Fruit fly (Drosophila melanogaster) whole organism, embryonic: ENCODE results near the gene dyl.
A peak's percentile ranks its signal among the peaks of the same experiment; 100 is the strongest.

ENCODE experiments used
- Aef1 ChIP-seq: fragments of 200-800 bp; sonication (Bioruptor generic); IDR thresholded peaks from 3 replicates; pipeline ENCODE4 v1.3.6; 2022; ENCODE audit warnings: missing biosample characterization, missing genetic modification characterization
- CG10209 ChIP-seq: fragments of 200-800 bp; sonication (Bioruptor generic); optimal IDR thresholded peaks from 3 replicates; lab custom pipeline; 2017; ENCODE audit warnings: missing biosample characterization, mild to moderate bottlenecking, missing genetic modification characterization, missing genetic modification reagents
- CG10267 ChIP-seq: fragments of 200-800 bp; sonication (Bioruptor generic); optimal IDR thresholded peaks from 2 replicates; lab custom pipeline; 2018; ENCODE audit warnings: missing biosample characterization, mild to moderate bottlenecking, missing genetic modification characterization, moderate library complexity
- CG10462 ChIP-seq: fragments of 200-800 bp; sonication (Bioruptor generic); optimal IDR thresholded peaks from 2 replicates; lab custom pipeline; 2016; ENCODE audit warnings: missing biosample characterization, missing genetic modification characterization
- CG12659 ChIP-seq: fragments of 200-800 bp; sonication (Bioruptor generic); optimal IDR thresholded peaks from 3 replicates; lab custom pipeline; 2017; ENCODE audit warnings: mild to moderate bottlenecking, missing biosample characterization, missing genetic modification reagents, missing genetic modification characterization
- CG12769 ChIP-seq: fragments of 200-800 bp; sonication (Bioruptor generic); optimal IDR thresholded peaks from 2 replicates; lab custom pipeline; 2019; ENCODE audit warnings: missing biosample characterization, mild to moderate bottlenecking, missing genetic modification characterization, moderate library complexity
- CG16779 ChIP-seq: fragments of 200-800 bp; sonication (Bioruptor generic); IDR thresholded peaks from 2 replicates; pipeline ENCODE4 v1.3.6; 2022; ENCODE audit warnings: missing biosample characterization, missing genetic modification characterization
- CG16863 ChIP-seq: fragments of 200-800 bp; sonication (Bioruptor generic); optimal IDR thresholded peaks from 3 replicates; lab custom pipeline; 2016; ENCODE audit warnings: missing biosample characterization, missing genetic modification characterization
- CG17802 ChIP-seq: fragments of 200-800 bp; sonication (Bioruptor generic); optimal IDR thresholded peaks from 2 replicates; lab custom pipeline; 2018; ENCODE audit warnings: missing biosample characterization, mild to moderate bottlenecking, missing genetic modification characterization, moderate library complexity
- CG2199 ChIP-seq: fragments of 200-800 bp; sonication (Bioruptor generic); IDR thresholded peaks from 3 replicates; pipeline ENCODE4 v1.3.6; 2022; ENCODE audit warnings: missing biosample characterization, missing genetic modification characterization
- CG2678 ChIP-seq: fragments of 200-800 bp; sonication (Bioruptor generic); optimal IDR thresholded peaks from 3 replicates; lab custom pipeline; 2019; ENCODE audit warnings: missing biosample characterization, mild to moderate bottlenecking, missing genetic modification characterization, moderate library complexity
- CG31365 ChIP-seq: fragments of 200-800 bp; sonication (Bioruptor generic); optimal IDR thresholded peaks from 2 replicates; lab custom pipeline; 2018; ENCODE audit warnings: missing biosample characterization, mild to moderate bottlenecking, missing genetic modification characterization
- CG32532 ChIP-seq: fragments of 200-800 bp; sonication (Bioruptor generic); IDR thresholded peaks from 2 replicates; pipeline ENCODE4 v1.3.6; 2022; ENCODE audit warnings: missing biosample characterization, missing genetic modification characterization
- CG3407 ChIP-seq: fragments of 200-800 bp; sonication (Bioruptor generic); optimal IDR thresholded peaks from 2 replicates; lab custom pipeline; 2018; ENCODE audit warnings: missing biosample characterization, mild to moderate bottlenecking, missing genetic modification characterization
- CG4617 ChIP-seq: fragments of 200-800 bp; sonication (Bioruptor generic); optimal IDR thresholded peaks from 3 replicates; lab custom pipeline; 2016; ENCODE audit warnings: missing biosample characterization, missing genetic modification characterization, borderline replicate concordance
- CG6683 ChIP-seq: fragments of 200-800 bp; sonication (Bioruptor generic); optimal IDR thresholded peaks from 2 replicates; lab custom pipeline; 2017; ENCODE audit warnings: missing biosample characterization, mild to moderate bottlenecking, missing genetic modification characterization, missing genetic modification reagents
- CG6689 ChIP-seq: fragments of 200-800 bp; sonication (Bioruptor generic); IDR thresholded peaks from 2 replicates; pipeline ENCODE4 v1.3.6; 2022; ENCODE audit warnings: missing biosample characterization, missing genetic modification characterization
- CG9727 ChIP-seq: fragments of 200-800 bp; sonication (Bioruptor generic); optimal IDR thresholded peaks from 3 replicates; lab custom pipeline; 2017; ENCODE audit warnings: missing biosample characterization, mild to moderate bottlenecking, missing genetic modification characterization
- CG9817 ChIP-seq: fragments of 200-800 bp; sonication (Bioruptor generic); optimal IDR thresholded peaks from 2 replicates; lab custom pipeline; 2018; ENCODE audit warnings: missing biosample characterization, mild to moderate bottlenecking, missing genetic modification characterization, moderate library complexity
- Chrac-16 ChIP-seq: fragments of 200-800 bp; sonication (Bioruptor generic); optimal IDR thresholded peaks from 3 replicates; lab custom pipeline; 2016; ENCODE audit warnings: missing biosample characterization, missing genetic modification characterization
- D ChIP-seq, 2 experiments: fragments of 200-800 bp in 1 of 2; fragments of >200 bp in 1 of 2; sonication (Bioruptor generic) in 1 of 2; optimal IDR thresholded peaks; 2 replicates in 1 of 2; 3 replicates in 1 of 2; lab custom pipeline; 2017; ENCODE audit warnings: mild to moderate bottlenecking in 1 of 2, missing biosample characterization in 1 of 2, missing genetic modification characterization in 1 of 2, missing genetic modification reagents in 1 of 2
- Doc3 ChIP-seq: fragments of 200-800 bp; sonication (Bioruptor generic); IDR thresholded peaks from 3 replicates; pipeline ENCODE4 v1.3.6; 2022; ENCODE audit warnings: missing biosample characterization, missing genetic modification characterization; ENCODE audit not compliant: partially characterized antibody
- Drgx ChIP-seq: fragments of 200-800 bp; sonication (Bioruptor generic); IDR thresholded peaks from 2 replicates; pipeline ENCODE4 v1.3.6; 2022; ENCODE audit warnings: missing biosample characterization, missing genetic modification characterization
- Eip74EF ChIP-seq, 2 experiments: fragments of 200-800 bp in 1 of 2; fragments of >200 bp in 1 of 2; sonication (Bioruptor generic) in 1 of 2; optimal IDR thresholded peaks; 2 replicates each; lab custom pipeline; 2017 to 2019; ENCODE audit warnings: missing biosample characterization in 2 of 2, missing genetic modification characterization in 2 of 2, mild to moderate bottlenecking in 1 of 2, moderate library complexity in 1 of 2
- Gug ChIP-seq: fragments of 200-800 bp; sonication (Bioruptor generic); IDR thresholded peaks from 4 replicates; pipeline ENCODE4 v1.3.6; 2022; ENCODE audit warnings: missing biosample characterization, missing genetic modification characterization
- H15 ChIP-seq: fragments of 200-800 bp; sonication (Bioruptor generic); IDR thresholded peaks from 3 replicates; pipeline ENCODE4 v1.3.6; 2022; ENCODE audit warnings: missing biosample characterization, missing genetic modification characterization
- Mes4 ChIP-seq: fragments of 200-800 bp; sonication (Bioruptor generic); optimal IDR thresholded peaks from 2 replicates; lab custom pipeline; 2016; ENCODE audit warnings: missing biosample characterization, missing genetic modification characterization
- Rx ChIP-seq: fragments of 200-800 bp; sonication (Bioruptor generic); IDR thresholded peaks from 2 replicates; pipeline ENCODE4 v1.3.6; 2022; ENCODE audit warnings: missing biosample characterization, missing genetic modification characterization
- chn ChIP-seq: fragments of 200-800 bp; sonication (Bioruptor generic); optimal IDR thresholded peaks from 2 replicates; lab custom pipeline; 2016; ENCODE audit warnings: missing biosample characterization, missing genetic modification characterization
- dimm ChIP-seq: fragments of 200-800 bp; sonication (Bioruptor generic); IDR thresholded peaks from 2 replicates; pipeline ENCODE4 v1.3.6; 2022; ENCODE audit warnings: missing biosample characterization, missing genetic modification characterization
- disco-r ChIP-seq: fragments of 200-800 bp; sonication (Bioruptor generic); optimal IDR thresholded peaks from 2 replicates; lab custom pipeline; 2016; ENCODE audit warnings: missing biosample characterization, missing genetic modification characterization
- exex ChIP-seq: fragments of 200-800 bp; sonication (Bioruptor generic); optimal IDR thresholded peaks from 4 replicates; lab custom pipeline; 2018; ENCODE audit warnings: missing biosample characterization, mild to moderate bottlenecking, missing genetic modification characterization, moderate library complexity
- grn ChIP-seq: fragments of 200-800 bp; sonication (Bioruptor generic); optimal IDR thresholded peaks from 3 replicates; lab custom pipeline; 2017; ENCODE audit warnings: missing biosample characterization, missing genetic modification characterization
- hb ChIP-seq: fragments of 200-800 bp; sonication (Bioruptor generic); IDR thresholded peaks from 3 replicates; pipeline ENCODE4 v1.3.6; 2022; ENCODE audit warnings: missing biosample characterization, missing genetic modification characterization; ENCODE audit not compliant: partially characterized antibody
- kay ChIP-seq: fragments of 200-800 bp; sonication (Bioruptor generic); optimal IDR thresholded peaks from 2 replicates; lab custom pipeline; 2016; ENCODE audit warnings: missing biosample characterization, missing genetic modification characterization
- mam ChIP-seq: fragments of 200-800 bp; sonication (Bioruptor generic); optimal IDR thresholded peaks from 3 replicates; lab custom pipeline; 2016; ENCODE audit warnings: missing biosample characterization, missing genetic modification characterization
- nom ChIP-seq: fragments of 200-800 bp; sonication (Bioruptor generic); optimal IDR thresholded peaks from 2 replicates; lab custom pipeline; 2017; ENCODE audit warnings: missing biosample characterization, missing genetic modification characterization, mild to moderate bottlenecking, moderate library complexity, missing genetic modification reagents
- pfk ChIP-seq: fragments of 200-800 bp; sonication (Bioruptor generic); optimal IDR thresholded peaks from 2 replicates; lab custom pipeline; 2018; ENCODE audit warnings: missing biosample characterization, mild to moderate bottlenecking, missing genetic modification characterization, moderate library complexity
- prd ChIP-seq, 3 experiments: fragments of >200 bp in 2 of 3; fragments of 200-800 bp in 1 of 3; sonication (Bioruptor generic) in 1 of 3; optimal IDR thresholded peaks in 2 of 3; IDR thresholded peaks in 1 of 3; 2 replicates in 2 of 3; 3 replicates in 1 of 3; pipeline versions ENCODE4 v1.3.6 to Lab custom; 2017 to 2022; ENCODE audit warnings: missing biosample characterization in 1 of 3, missing genetic modification characterization in 1 of 3
- rib ChIP-seq: fragments of 200-800 bp; sonication (Bioruptor generic); IDR thresholded peaks from 2 replicates; pipeline ENCODE4 v1.3.6; 2022; ENCODE audit warnings: missing biosample characterization, missing genetic modification characterization
- sisA ChIP-seq: fragments of 200-800 bp; sonication (Bioruptor generic); IDR thresholded peaks from 2 replicates; pipeline ENCODE4 v1.3.6; 2022; ENCODE audit warnings: missing biosample characterization, missing genetic modification characterization
- tna ChIP-seq: fragments of 200-800 bp; sonication (Bioruptor generic); IDR thresholded peaks from 2 replicates; pipeline ENCODE4 v1.3.6; 2022; ENCODE audit warnings: missing biosample characterization, missing genetic modification characterization; ENCODE audit not compliant: partially characterized antibody
- vfl ChIP-seq: fragments of 200-800 bp; sonication (Bioruptor generic); optimal IDR thresholded peaks from 2 replicates; lab custom pipeline; 2016; ENCODE audit warnings: missing biosample characterization, missing genetic modification characterization
- vvl ChIP-seq: fragments of 200-800 bp; sonication (Bioruptor generic); IDR thresholded peaks from 2 replicates; pipeline ENCODE4 v1.3.6; 2022; ENCODE audit warnings: missing biosample characterization, missing genetic modification characterization

The dyl gene

DNA sequence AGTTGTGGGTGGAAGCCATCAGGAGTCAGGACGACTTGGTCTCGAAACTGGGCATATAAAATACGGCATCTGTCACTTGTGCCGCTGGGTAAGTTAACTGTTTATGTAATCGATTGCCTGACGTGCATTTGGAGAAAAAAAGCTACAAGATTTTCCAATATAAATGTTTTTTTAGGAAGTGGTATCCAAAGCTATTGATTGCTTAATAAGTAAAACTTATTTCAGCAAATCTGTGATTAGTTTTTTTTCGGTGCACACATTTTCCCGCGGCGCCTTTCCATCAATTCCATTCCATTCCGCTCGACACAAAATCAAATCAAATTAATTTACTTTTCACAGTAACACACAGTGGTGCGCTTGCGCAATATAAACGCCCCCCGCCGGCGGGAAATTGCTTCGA, 32.0 kb upstream of the dyl start (continued):
- TF ChIP-seq rib (GFP tag; lab: Robert Waterston, UW) (no peak), CG12659 (no peak), exex (tag; lab: Kevin White, UChicago) (no peak), mam (no peak), Doc3 (no peak), dimm (no peak), Eip74EF (GFP tag; optimal IDR thresholded peaks at IDR 0.05; lab: Kevin White, UChicago) (no peak), Chrac-16 (GFP tag; lab: Kevin White, UChicago) (no peak), Aef1 (GFP tag; lab: Robert Waterston, UW) (0 out of 3 replicates have a peak, but pooled peaks have one; percentile 12), CG10209 (GFP tag; lab: Kevin White, UChicago) (no peak), CG32532 (GFP tag; lab: Robert Waterston, UW) (no peak), CG10267 (tag; lab: Kevin White, UChicago) (no peak), CG12769 (tag; lab: Kevin White, UChicago) (no peak), vvl (peak; percentile 32; the same call in 1 of the 2 replicates), CG9817 (tag; lab: Kevin White, UChicago) (no peak), D (optimal IDR thresholded peaks at IDR 0.05; lab: Kevin White, UChicago) (no peak), D (GFP tag; optimal IDR thresholded peaks at IDR 0.05; lab: Kevin White, UChicago) (no peak), hb (GFP tag; lab: Robert Waterston, UW) (no peak), chn (GFP tag; lab: Kevin White, UChicago) (no peak), sisA (GFP tag; lab: Robert Waterston, UW) (0 out of 2 replicates have a peak, but pooled peaks have one; percentile 12), nom (GFP tag; lab: Kevin White, UChicago) (no peak), Gug (GFP tag; lab: Robert Waterston, UW) (no peak), CG2199 (GFP tag; lab: Robert Waterston, UW) (no peak), CG2678 (no peak), CG4617 (GFP tag; lab: Kevin White, UChicago) (no peak), disco-r (GFP tag; lab: Kevin White, UChicago) (no peak), CG6689 (peak; percentile 28; the same call in 1 of the 2 replicates), pfk (GFP tag; lab: Kevin White, UChicago) (no peak), Drgx (peak; percentile 59), CG17802 (no peak), prd (optimal IDR thresholded peaks at IDR 0.05; lab: Kevin White, UChicago) (no peak), prd (GFP tag; IDR thresholded peaks at IDR 0.05; lab: Robert Waterston, UW) (peak; percentile 64; the same call in 2 of the 3 replicates), CG16863 (GFP tag; lab: Kevin White, UChicago) (no peak), H15 (GFP tag; lab: Robert Waterston, UW) (0 out of 3 replicates have a peak, but pooled peaks have one; percentile 39), kay (no peak), CG6683 (GFP tag; lab: Kevin White, UChicago) (no peak), grn (no peak), CG16779 (GFP tag; lab: Robert Waterston, UW) (no peak), Mes4 (GFP tag; lab: Kevin White, UChicago) (no peak), CG10462 (no peak), CG31365 (no peak), tna (no peak), CG9727 (no peak), vfl (no peak), Rx (no peak), CG3407 (GFP tag; lab: Kevin White, UChicago) (no peak)
